Worm (Caenorhabditis elegans): ENCODE results near the gene C07C7.3.

C07C7.3 gene

DNA sequence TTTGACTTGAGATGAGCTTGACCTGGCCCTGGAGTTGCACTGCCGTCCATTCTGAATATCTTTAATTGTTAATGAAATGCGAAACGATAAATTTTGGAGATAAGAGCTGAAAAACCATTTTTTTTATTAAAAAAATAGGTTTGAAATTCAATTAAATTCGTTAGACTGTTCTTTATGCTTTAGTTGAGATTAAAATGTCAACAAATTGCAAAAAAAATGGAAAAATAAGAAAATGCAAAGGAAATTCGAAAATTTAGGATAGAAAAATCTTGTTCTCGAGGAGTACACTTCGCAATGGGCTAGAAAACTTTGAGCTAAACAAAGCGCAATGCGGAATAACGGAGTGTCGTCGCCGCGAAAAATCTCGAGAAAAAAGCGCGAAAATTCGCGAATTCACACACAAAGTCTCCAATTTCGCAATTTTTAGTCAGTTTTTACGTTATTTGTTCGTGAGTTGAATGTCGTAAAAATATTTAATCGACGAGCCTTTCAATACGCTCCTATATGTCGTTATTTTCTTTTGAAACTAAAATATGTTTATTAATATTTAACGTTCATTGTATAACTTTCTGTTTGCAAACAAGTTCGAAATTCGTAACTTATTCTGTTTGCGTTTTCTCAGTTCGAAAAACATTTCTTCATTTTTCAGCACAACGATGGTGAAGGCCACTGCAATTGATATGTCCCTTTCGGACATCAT is 18.9 kb upstream of the C07C7.3 start, which contains the start of the genes rpb-12 and aly-2 (continued):
- peak; percentile 79 for TF ChIP-seq snpc-4 (GFP tag; optimal IDR thresholded peaks at IDR 0.05)
- peak; percentile 61 to 80 (median 64) for TF ChIP-seq snpc-4 (tag; optimal IDR thresholded peaks at IDR 0.05)
- TF ChIP-seq T07F8.4 (tag; optimal IDR thresholded peaks at IDR 0.05) = no peak
- peak; percentile 65; the same call in 1 of the 2 replicates for TF ChIP-seq lir-1 (GFP tag; conservative IDR thresholded peaks at IDR 0.05)
- TF ChIP-seq cebp-1 (GFP tag; IDR thresholded peaks at IDR 0.05) = peak; percentile 82
- peak; percentile 93 for TF ChIP-seq cebp-1 (tag; optimal IDR thresholded peaks at IDR 0.05)
- no peak for TF ChIP-seq nhr-90 (tag; optimal IDR thresholded peaks at IDR 0.05)
- peak; percentile 88 for TF ChIP-seq xnd-1 (tag; optimal IDR thresholded peaks at IDR 0.05)
- TF ChIP-seq bed-1 (GFP tag; IDR thresholded peaks at IDR 0.05) = no peak
- peak; percentile 68 for TF ChIP-seq lsl-1 (GFP tag; optimal IDR thresholded peaks at IDR 0.05)
- TF ChIP-seq nfyb-1 (GFP tag; IDR thresholded peaks at IDR 0.05) = no peak
- peak; percentile 50; the same call in 1 of the 2 replicates for TF ChIP-seq C17E4.6 (GFP tag; IDR thresholded peaks at IDR 0.05)
- peak; percentile 97 for TF ChIP-seq madf-6 (GFP tag; IDR thresholded peaks at IDR 0.05)
- peak; percentile 58 for TF ChIP-seq tbp1 (GFP tag; optimal IDR thresholded peaks at IDR 0.05)
- peak; percentile 66 for TF ChIP-seq mcd-1 (GFP tag; IDR thresholded peaks at IDR 0.05)
- no peak for TF ChIP-seq T26A5.8 (tag; optimal IDR thresholded peaks at IDR 0.05)

- TF ChIP-seq zim-3 (tag; optimal IDR thresholded peaks at IDR 0.05) (no peak), unc-130 (GFP tag; optimal IDR thresholded peaks at IDR 0.05) (no peak), mcd-1 (GFP tag; IDR thresholded peaks at IDR 0.05) (no peak), ZK185.1 (tag; optimal IDR thresholded peaks at IDR 0.05; ENCODE audit: poor library complexity, severe bottlenecking) (no peak), him-1 (tag; optimal IDR thresholded peaks at IDR 0.05) (no peak), hmg-1.2 (GFP tag; IDR thresholded peaks at IDR 0.05) (no peak), B0261.1 (tag; optimal IDR thresholded peaks at IDR 0.05) (no peak), bed-1 (GFP tag; IDR thresholded peaks at IDR 0.05) (no peak), madf-8 (GFP tag; conservative IDR thresholded peaks at IDR 0.05) (no peak), C06A6.2 (GFP tag; conservative IDR thresholded peaks at IDR 0.05) (no peak), ceh-58 (GFP tag; IDR thresholded peaks at IDR 0.05) (no peak), snpc-1.3 (tag; optimal IDR thresholded peaks at IDR 0.05; ENCODE audit: insufficient read depth) (no peak), athp-1 (tag; optimal IDR thresholded peaks at IDR 0.05) (no peak), ccch-3 (GFP tag; optimal IDR thresholded peaks at IDR 0.05) (no peak), Y53F4B.3 (GFP tag; IDR thresholded peaks at IDR 0.05) (no peak), lsy-27 (tag; optimal IDR thresholded peaks at IDR 0.05; ENCODE audit: borderline replicate concordance, insufficient read depth) (no peak), rcor-1 (GFP tag; IDR thresholded peaks at IDR 0.05) (no peak), attf-6 (GFP tag; IDR thresholded peaks at IDR 0.05) (no peak), rec-8 (tag; optimal IDR thresholded peaks at IDR 0.05) (no peak), nhr-120 (GFP tag; IDR thresholded peaks at IDR 0.05) (no peak)
Observed at ce11 chrIV:9150175-9150574, 15.7 kb upstream of the C07C7.3 start, which contains the start of gene F23B2.7. Gene F23B2.7 (plus strand): TSS chrIV:9150475.

- TF ChIP-seq sdz-38 (tag; optimal IDR thresholded peaks at IDR 0.05) = no peak
- no peak for TF ChIP-seq nfyb-1 (GFP tag; IDR thresholded peaks at IDR 0.05)
- no peak for TF ChIP-seq tbp1 (GFP tag; optimal IDR thresholded peaks at IDR 0.05)
- TF ChIP-seq ceh-40 (GFP tag; IDR thresholded peaks at IDR 0.05) = no peak
- TF ChIP-seq lin-35 (GFP tag; optimal IDR thresholded peaks at IDR 0.05) = no peak
- no peak for TF ChIP-seq snpc-1.1 (tag; optimal IDR thresholded peaks at IDR 0.05; ENCODE audit: insufficient read depth)
- no peak for TF ChIP-seq ztf-28 (GFP tag; IDR thresholded peaks at IDR 0.05)
- no peak for TF ChIP-seq bed-2 (GFP tag; IDR thresholded peaks at IDR 0.05)
Observed at ce11 chrIV:9154263-9154662, 11.6 kb upstream of the C07C7.3 start, which contains the start of gene F23B2.10. Gene F23B2.10 (minus strand): TSS chrIV:9154363.

Data from whole organism, young adult.